Fruit fly (Drosophila melanogaster): ENCODE data around the gene CG5880.

The CG5880 gene

dm6 chr3R:27153062-27153878 is 36.7 kb downstream of the CG5880 start:
- TF ChIP-seq jigr1 (GFP tag; IDR thresholded peaks at IDR 0.05) (no peak), CG34224 (GFP tag; IDR thresholded peaks at IDR 0.05; ENCODE audit: partially characterized antibody) (no peak), Camta (GFP tag; optimal IDR thresholded peaks at IDR 0.05) (peak; percentile 16), Hsf (GFP tag; optimal IDR thresholded peaks at IDR 0.05) (peak; percentile 14), dpn (GFP tag; optimal IDR thresholded peaks at IDR 0.05) (peak; percentile 19 to 22), luna (GFP tag; optimal IDR thresholded peaks at IDR 0.05) (no peak), nmo (GFP tag; optimal IDR thresholded peaks at IDR 0.05) (peak; percentile 5), CG14710 (tag; optimal IDR thresholded peaks at IDR 0.05) (peak; percentile 39), H15 (GFP tag; IDR thresholded peaks at IDR 0.05) (no peak), B-H1 (GFP tag; IDR thresholded peaks at IDR 0.05) (no peak), en (GFP tag; optimal IDR thresholded peaks at IDR 0.05) (no peak), Rx (GFP tag; IDR thresholded peaks at IDR 0.05) (no peak), NfI (GFP tag; optimal IDR thresholded peaks at IDR 0.05) (peak; percentile 46), sug (tag; optimal IDR thresholded peaks at IDR 0.05) (peak; percentile 43), hth (optimal IDR thresholded peaks at IDR 0.05) (no peak), ci (GFP tag; IDR thresholded peaks at IDR 0.05) (no peak), CG7357 (GFP tag; IDR thresholded peaks at IDR 0.05) (0 out of 3 replicates have a peak, but pooled peaks have one; percentile 33), CG18619 (GFP tag; optimal IDR thresholded peaks at IDR 0.05) (peak; percentile 65), bsh (GFP tag; optimal IDR thresholded peaks at IDR 0.05) (peak; percentile 7 to 17), CrebB (tag; optimal IDR thresholded peaks at IDR 0.05) (no peak), CG10462 (GFP tag; optimal IDR thresholded peaks at IDR 0.05) (no peak), ac (GFP tag; optimal IDR thresholded peaks at IDR 0.05) (no peak), CG4730 (GFP tag; IDR thresholded peaks at IDR 0.05) (no peak), caup (GFP tag; optimal IDR thresholded peaks at IDR 0.05; ENCODE audit: severe bottlenecking) (peak; percentile 67), CG9727 (GFP tag; optimal IDR thresholded peaks at IDR 0.05) (peak; percentile 70), kni (GFP tag; optimal IDR thresholded peaks at IDR 0.05) (no peak), yki (optimal IDR thresholded peaks at IDR 0.05) (no peak), CG12744 (GFP tag; optimal IDR thresholded peaks at IDR 0.05) (no peak), corto (GFP tag; optimal IDR thresholded peaks at IDR 0.05) (no peak), bbx (GFP tag; IDR thresholded peaks at IDR 0.05; ENCODE audit: partially characterized antibody) (no peak), chif (GFP tag; optimal IDR thresholded peaks at IDR 0.05) (no peak), CG4328 (GFP tag; optimal IDR thresholded peaks at IDR 0.05) (no peak), CHES-1-like (GFP tag; optimal IDR thresholded peaks at IDR 0.05) (peak; percentile 48), pnt (GFP tag; optimal IDR thresholded peaks at IDR 0.05) (no peak), CG10209 (GFP tag; optimal IDR thresholded peaks at IDR 0.05) (peak; percentile 71), CG8478 (optimal IDR thresholded peaks at IDR 0.05) (no peak), CG11695 (GFP tag; IDR thresholded peaks at IDR 0.05) (peak; percentile 33; the same call in 1 of the 3 replicates), CG3847 (GFP tag; IDR thresholded peaks at IDR 0.05) (0 out of 2 replicates have a peak, but pooled peaks have one; percentile 23), CG3838 (GFP tag; optimal IDR thresholded peaks at IDR 0.05) (no peak), emc (GFP tag; optimal IDR thresholded peaks at IDR 0.05) (no peak), Doc3 (GFP tag; IDR thresholded peaks at IDR 0.05; ENCODE audit: partially characterized antibody) (no peak), Ets65A (GFP tag) (peak; percentile 76), repo (GFP tag; optimal IDR thresholded peaks at IDR 0.05) (no peak), ems (GFP tag; optimal IDR thresholded peaks at IDR 0.05) (peak; percentile 8), Mrtf (GFP tag; IDR thresholded peaks at IDR 0.05) (0 out of 3 replicates have a peak, but pooled peaks have one; percentile 7), kay (GFP tag; optimal IDR thresholded peaks at IDR 0.05) (peak; percentile 18), otp (GFP tag; IDR thresholded peaks at IDR 0.05) (peak; percentile 57; the same call in 1 of the 3 replicates), Antp (GFP tag; optimal IDR thresholded peaks at IDR 0.05) (no peak), CG8924 (tag; optimal IDR thresholded peaks at IDR 0.05) (peak; percentile 70), CG10274 (GFP tag; optimal IDR thresholded peaks at IDR 0.05) (peak; percentile 38)

All from whole organism, embryonic.